Worm (Caenorhabditis elegans) whole organism, L3 larva: ENCODE results near the gene best-13.

Experiments used
- R02D3.7 ChIP-seq: fragments of 150-350 bp; optimal IDR thresholded peaks from 2 replicates; lab custom pipeline; 2014; ENCODE audit warnings: missing biosample characterization, missing genetic modification characterization
- ZK546.5 ChIP-seq: sonication (generic microtip); optimal IDR thresholded peaks from 2 replicates; lab custom pipeline; 2017; ENCODE audit warnings: missing biosample characterization, missing genetic modification characterization
- aly-2 ChIP-seq: fragments of 150-350 bp; optimal IDR thresholded peaks from 2 replicates; lab custom pipeline; 2014; ENCODE audit warnings: missing biosample characterization, missing genetic modification characterization
- ama-1 ChIP-seq: fragments of 150-350 bp; optimal IDR thresholded peaks from 2 replicates; lab custom pipeline; 2018
- ceh-16 ChIP-seq: sonication (generic microtip); optimal IDR thresholded peaks from 2 replicates; lab custom pipeline; 2017; ENCODE audit warnings: missing biosample characterization, missing genetic modification characterization
- ceh-28 ChIP-seq: fragments of 150-350 bp; optimal IDR thresholded peaks from 2 replicates; lab custom pipeline; 2014; ENCODE audit warnings: missing biosample characterization, missing genetic modification reagents, missing genetic modification characterization
- ceh-82 ChIP-seq: fragments of 150-350 bp; optimal IDR thresholded peaks from 2 replicates; lab custom pipeline; 2014; ENCODE audit warnings: missing biosample characterization, missing genetic modification characterization
- ceh-9 ChIP-seq: sonication (generic microtip); optimal IDR thresholded peaks from 2 replicates; lab custom pipeline; 2018; ENCODE audit warnings: missing biosample characterization, missing genetic modification characterization
- daf-12 ChIP-seq: fragments of 150-350 bp; optimal IDR thresholded peaks from 2 replicates; lab custom pipeline; 2014; ENCODE audit warnings: missing biosample characterization, missing genetic modification reagents, missing genetic modification characterization
- egl-5 ChIP-seq: fragments of 150-350 bp; optimal IDR thresholded peaks from 2 replicates; lab custom pipeline; 2017; ENCODE audit warnings: missing biosample characterization, missing genetic modification reagents, missing genetic modification characterization, inconsistent platforms
- elt-1 ChIP-seq: fragments of 150-350 bp; optimal IDR thresholded peaks from 2 replicates; lab custom pipeline; 2014; ENCODE audit warnings: missing biosample characterization, missing genetic modification characterization
- elt-2 ChIP-seq: sonication (generic microtip); optimal IDR thresholded peaks from 2 replicates; lab custom pipeline; 2016; ENCODE audit warnings: missing genetic modification reagents, mild to moderate bottlenecking, missing genetic modification characterization, missing compliant biosample characterization
- elt-3 ChIP-seq, 3 experiments: fragments of 150-350 bp in 1 of 3; sonication (generic microtip) in 2 of 3; optimal IDR thresholded peaks; 2 replicates in 2 of 3; 4 replicates in 1 of 3; lab custom pipeline; 2014 to 2017; ENCODE audit warnings: missing biosample characterization in 3 of 3, missing genetic modification characterization in 3 of 3
- eor-1 ChIP-seq, 2 experiments: fragments of 150-350 bp; optimal IDR thresholded peaks; 2 replicates each; lab custom pipeline; 2014 to 2018; ENCODE audit warnings: missing biosample characterization in 2 of 2, missing genetic modification characterization in 2 of 2
- fkh-10 ChIP-seq: sonication (generic microtip); optimal IDR thresholded peaks from 2 replicates; lab custom pipeline; 2017; ENCODE audit warnings: missing biosample characterization, missing genetic modification reagents, missing genetic modification characterization
- fkh-2 ChIP-seq: fragments of 150-350 bp; optimal IDR thresholded peaks from 2 replicates; lab custom pipeline; 2014; ENCODE audit warnings: missing biosample characterization, missing genetic modification reagents, missing genetic modification characterization
- fos-1 ChIP-seq: fragments of 150-350 bp; optimal IDR thresholded peaks from 2 replicates; lab custom pipeline; 2014; ENCODE audit warnings: missing biosample characterization, missing genetic modification characterization
- hmg-11 ChIP-seq: sonication (generic microtip); optimal IDR thresholded peaks from 2 replicates; lab custom pipeline; 2016; ENCODE audit warnings: missing genetic modification characterization, missing compliant biosample characterization
- jun-1 ChIP-seq: fragments of 150-350 bp; optimal IDR thresholded peaks from 2 replicates; lab custom pipeline; 2014; ENCODE audit warnings: missing biosample characterization, missing genetic modification reagents, missing genetic modification characterization
- lin-15B ChIP-seq: fragments of 150-350 bp; optimal IDR thresholded peaks from 2 replicates; lab custom pipeline; 2014; ENCODE audit warnings: missing biosample characterization, missing genetic modification characterization
- lin-39 ChIP-seq: fragments of 150-350 bp; optimal IDR thresholded peaks from 2 replicates; lab custom pipeline; 2018; ENCODE audit warnings: missing biosample characterization, missing genetic modification reagents, missing genetic modification characterization
- lsy-12 ChIP-seq: sonication (generic microtip); optimal IDR thresholded peaks from 2 replicates; lab custom pipeline; 2016; ENCODE audit warnings: mild to moderate bottlenecking, missing genetic modification characterization, missing compliant biosample characterization
- mdl-1 ChIP-seq: fragments of 150-350 bp; optimal IDR thresholded peaks from 2 replicates; lab custom pipeline; 2014; ENCODE audit warnings: missing biosample characterization, missing genetic modification characterization
- mml-1 ChIP-seq: fragments of 150-350 bp; sonication (generic microtip); optimal IDR thresholded peaks from 3 replicates; lab custom pipeline; 2014; ENCODE audit warnings: missing biosample characterization, missing genetic modification characterization
- nfya-1 ChIP-seq: sonication (generic microtip); optimal IDR thresholded peaks from 2 replicates; lab custom pipeline; 2017; ENCODE audit warnings: missing genetic modification characterization, mild to moderate bottlenecking, missing compliant biosample characterization, antibody characterized with exemption, moderate library complexity; ENCODE audit not compliant: insufficient read depth
- nhr-11 ChIP-seq: fragments of 150-350 bp; optimal IDR thresholded peaks from 2 replicates; lab custom pipeline; 2014; ENCODE audit warnings: missing biosample characterization, missing genetic modification characterization
- nhr-12 ChIP-seq: fragments of 150-350 bp; optimal IDR thresholded peaks from 2 replicates; lab custom pipeline; 2014; ENCODE audit warnings: missing biosample characterization, missing genetic modification characterization
- nhr-23 ChIP-seq: fragments of 150-350 bp; optimal IDR thresholded peaks from 2 replicates; lab custom pipeline; 2014; ENCODE audit warnings: missing biosample characterization, missing genetic modification reagents, missing genetic modification characterization
- nhr-237 ChIP-seq: fragments of 150-350 bp; optimal IDR thresholded peaks from 2 replicates; lab custom pipeline; 2014; ENCODE audit warnings: missing biosample characterization, missing genetic modification characterization
- nhr-25 ChIP-seq: sonication (generic microtip); optimal IDR thresholded peaks from 2 replicates; lab custom pipeline; 2017; ENCODE audit warnings: missing biosample characterization, missing genetic modification characterization
- nhr-28 ChIP-seq: fragments of 150-350 bp; optimal IDR thresholded peaks from 2 replicates; lab custom pipeline; 2014; ENCODE audit warnings: missing biosample characterization, missing genetic modification characterization
- nhr-43 ChIP-seq: sonication (generic microtip); optimal IDR thresholded peaks from 2 replicates; lab custom pipeline; 2016; ENCODE audit warnings: mild to moderate bottlenecking, missing genetic modification characterization, missing compliant biosample characterization; ENCODE audit not compliant: poor library complexity, severe bottlenecking
- nhr-67 ChIP-seq: fragments of 150-350 bp; optimal IDR thresholded peaks from 2 replicates; lab custom pipeline; 2014; ENCODE audit warnings: missing biosample characterization, missing genetic modification characterization
- nhr-76 ChIP-seq: fragments of 150-350 bp; sonication (generic microtip); optimal IDR thresholded peaks from 5 replicates; lab custom pipeline; 2014; ENCODE audit warnings: missing biosample characterization, missing genetic modification characterization
- nhr-77 ChIP-seq: fragments of 150-350 bp; optimal IDR thresholded peaks from 2 replicates; lab custom pipeline; 2014; ENCODE audit warnings: missing biosample characterization, missing genetic modification characterization
- pha-4 ChIP-seq: fragments of 150-350 bp; optimal IDR thresholded peaks from 2 replicates; lab custom pipeline; 2014; ENCODE audit warnings: missing biosample characterization, missing genetic modification reagents, missing genetic modification characterization
- pqm-1 ChIP-seq: fragments of 150-350 bp; optimal IDR thresholded peaks from 2 replicates; lab custom pipeline; 2017; ENCODE audit warnings: missing biosample characterization, missing genetic modification characterization, inconsistent platforms
- sea-2 ChIP-seq: fragments of 150-350 bp; sonication (generic microtip); optimal IDR thresholded peaks from 4 replicates; lab custom pipeline; 2014; ENCODE audit warnings: missing biosample characterization, missing genetic modification reagents, missing genetic modification characterization
- skn-1 ChIP-seq: fragments of 150-350 bp; optimal IDR thresholded peaks from 2 replicates; lab custom pipeline; 2014; ENCODE audit warnings: missing biosample characterization, missing genetic modification characterization
- snpc-4 ChIP-seq: fragments of 150-350 bp; optimal IDR thresholded peaks from 2 replicates; lab custom pipeline; 2014; ENCODE audit warnings: missing biosample characterization, missing genetic modification characterization
- tbx-2 ChIP-seq: sonication (generic microtip); optimal IDR thresholded peaks from 2 replicates; lab custom pipeline; 2016; ENCODE audit warnings: mild to moderate bottlenecking, missing genetic modification characterization, missing compliant biosample characterization
- unc-39 ChIP-seq: sonication (generic microtip); optimal IDR thresholded peaks from 4 replicates; lab custom pipeline; 2017; ENCODE audit warnings: missing biosample characterization, missing genetic modification characterization
- unc-62 ChIP-seq: fragments of 150-350 bp; sonication (generic microtip); optimal IDR thresholded peaks from 4 replicates; lab custom pipeline; 2014; ENCODE audit warnings: missing biosample characterization, missing genetic modification reagents, missing genetic modification characterization
- zag-1 ChIP-seq: fragments of 150-350 bp; optimal IDR thresholded peaks from 2 replicates; lab custom pipeline; 2014; ENCODE audit warnings: missing biosample characterization, missing genetic modification characterization
- ztf-11 ChIP-seq: fragments of 150-350 bp; optimal IDR thresholded peaks from 2 replicates; lab custom pipeline; 2014; ENCODE audit warnings: missing biosample characterization, missing genetic modification characterization
- ztf-4 ChIP-seq: fragments of 150-350 bp; optimal IDR thresholded peaks from 2 replicates; lab custom pipeline; 2014; ENCODE audit warnings: missing biosample characterization, missing genetic modification characterization

Gene best-13

DNA sequence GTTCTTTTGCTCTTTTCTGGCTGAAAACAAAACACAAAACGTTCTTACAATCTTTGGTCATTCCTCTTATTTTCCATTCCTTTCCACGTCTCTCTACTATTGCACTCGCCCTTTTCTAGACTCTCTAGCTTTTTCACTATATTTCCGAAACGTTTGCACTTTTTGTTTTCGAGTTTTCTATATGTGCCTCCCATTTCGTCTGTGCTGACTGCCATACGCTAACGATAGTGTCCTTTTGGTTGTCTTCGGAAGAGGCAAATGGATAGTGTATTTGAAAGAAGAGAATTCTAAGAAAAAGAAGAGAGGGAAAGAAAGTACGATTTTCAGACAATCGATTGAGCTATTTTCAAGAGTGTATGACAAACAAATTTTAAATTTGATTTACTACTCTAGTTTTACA, 30.9 kb upstream of the best-13 start:
- TF ChIP-seq ZK546.5: no peak
- no peak for TF ChIP-seq nhr-25 (tag; lab: Kevin White, UChicago)
- TF ChIP-seq unc-39: no peak
- TF ChIP-seq hmg-11 (tag; lab: Kevin White, UChicago): peak; percentile 29
- TF ChIP-seq fos-1: no peak
- no peak for TF ChIP-seq zag-1 (tag; lab: Kevin White, UChicago)
- TF ChIP-seq lin-39 (tag; lab: Kevin White, UChicago): peak; percentile 1
- peak; percentile 57 for TF ChIP-seq nfya-1 (tag; lab: Kevin White, UChicago)
- peak; percentile 26 for TF ChIP-seq ceh-28 (tag; lab: Kevin White, UChicago)
- TF ChIP-seq nhr-28 (tag; lab: Kevin White, UChicago): no peak
- peak; percentile 77 for TF ChIP-seq pqm-1 (tag; lab: Kevin White, UChicago)
- peak; percentile 18 for TF ChIP-seq lin-15B (tag; lab: Kevin White, UChicago)
- no peak for TF ChIP-seq ceh-16 (tag; lab: Kevin White, UChicago)
- TF ChIP-seq ceh-82: no peak
- TF ChIP-seq mdl-1 (tag; lab: Kevin White, UChicago): no peak
- no peak for TF ChIP-seq ztf-4 (tag; lab: Kevin White, UChicago)
- TF ChIP-seq elt-2 (tag; lab: Kevin White, UChicago): peak; percentile 60
- no peak for TF ChIP-seq unc-62 (GFP tag; lab: Kevin White, UChicago)
- TF ChIP-seq nhr-237 (tag; lab: Kevin White, UChicago): no peak
- TF ChIP-seq sea-2: no peak
- no peak for TF ChIP-seq nhr-43
- no peak for TF ChIP-seq nhr-76 (tag; lab: Kevin White, UChicago)
- TF ChIP-seq pha-4: peak; percentile 66
- no peak for TF ChIP-seq ama-1 (lab: Kevin White, UChicago)
- TF ChIP-seq nhr-11 (tag; lab: Kevin White, UChicago): no peak
- TF ChIP-seq R02D3.7: no peak
- no peak for TF ChIP-seq egl-5
- no peak for TF ChIP-seq daf-12 (tag; lab: Kevin White, UChicago)
- no peak for TF ChIP-seq aly-2 (tag; lab: Kevin White, UChicago)
- no peak for TF ChIP-seq elt-3 (tag; optimal IDR thresholded peaks at IDR 0.05; lab: Kevin White, UChicago)
- no peak for TF ChIP-seq mml-1 (tag; lab: Kevin White, UChicago)
- TF ChIP-seq nhr-23 (tag; lab: Kevin White, UChicago): no peak
- no peak for TF ChIP-seq elt-1 (tag; lab: Kevin White, UChicago)
- TF ChIP-seq nhr-12 (tag; lab: Kevin White, UChicago): no peak
- no peak for TF ChIP-seq eor-1 (tag; optimal IDR thresholded peaks at IDR 0.05; lab: Kevin White, UChicago)
- TF ChIP-seq skn-1 (tag; lab: Kevin White, UChicago): peak; percentile 2
- TF ChIP-seq nhr-77 (tag; lab: Kevin White, UChicago): no peak

DNA sequence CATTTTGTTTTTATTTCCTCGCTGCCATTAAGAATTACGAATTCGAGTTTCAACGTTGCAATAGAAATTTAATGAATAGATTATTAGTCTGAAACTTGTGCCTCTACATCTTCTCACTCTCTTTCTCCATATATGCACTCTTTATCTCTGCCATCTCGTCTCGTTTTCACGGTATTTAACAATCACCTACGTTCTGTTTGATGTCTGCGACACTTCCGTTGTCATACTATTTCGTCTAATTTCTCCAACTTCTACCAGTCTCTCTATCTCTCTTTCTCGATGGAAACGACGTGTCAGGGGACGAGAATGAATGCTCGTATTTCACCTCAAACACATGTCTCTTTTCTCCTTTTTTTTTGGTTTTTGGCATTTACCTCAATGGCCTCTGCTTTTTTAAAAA, 29.9 kb upstream of the best-13 start:
- TF ChIP-seq zag-1 (tag; lab: Kevin White, UChicago) (no peak), ceh-9 (tag; lab: Kevin White, UChicago) (no peak), ZK546.5 (no peak), nhr-43 (no peak), mml-1 (tag; lab: Kevin White, UChicago) (no peak), pha-4 (peak; percentile 67), ztf-4 (tag; lab: Kevin White, UChicago) (peak; percentile 9), fos-1 (no peak), egl-5 (no peak), unc-62 (GFP tag; lab: Kevin White, UChicago) (no peak), nfya-1 (tag; lab: Kevin White, UChicago) (peak; percentile 67), ceh-28 (tag; lab: Kevin White, UChicago) (no peak), ceh-82 (no peak), pqm-1 (tag; lab: Kevin White, UChicago) (peak; percentile 59), ama-1 (lab: Kevin White, UChicago) (no peak), nhr-11 (tag; lab: Kevin White, UChicago) (no peak), elt-2 (tag; lab: Kevin White, UChicago) (peak; percentile 53), daf-12 (tag; lab: Kevin White, UChicago) (no peak), aly-2 (tag; lab: Kevin White, UChicago) (no peak), nhr-25 (tag; lab: Kevin White, UChicago) (peak; percentile 58), nhr-237 (tag; lab: Kevin White, UChicago) (no peak), lin-39 (tag; lab: Kevin White, UChicago) (no peak), nhr-12 (tag; lab: Kevin White, UChicago) (no peak), unc-39 (no peak), mdl-1 (tag; lab: Kevin White, UChicago) (no peak), eor-1 (tag; optimal IDR thresholded peaks at IDR 0.05; lab: Kevin White, UChicago) (no peak), nhr-28 (tag; lab: Kevin White, UChicago) (no peak), R02D3.7 (no peak), nhr-77 (tag; lab: Kevin White, UChicago) (no peak), hmg-11 (tag; lab: Kevin White, UChicago) (peak; percentile 44), ztf-11 (tag; lab: Kevin White, UChicago) (no peak), snpc-4 (tag; lab: Kevin White, UChicago) (peak; percentile 48), sea-2 (no peak), nhr-76 (tag; lab: Kevin White, UChicago) (no peak), elt-3 (tag; optimal IDR thresholded peaks at IDR 0.05; lab: Kevin White, UChicago) (no peak), jun-1 (tag; lab: Kevin White, UChicago) (no peak), nhr-67 (tag; lab: Kevin White, UChicago) (no peak), elt-1 (tag; lab: Kevin White, UChicago) (peak; percentile 48), fkh-10 (GFP tag; lab: Kevin White, UChicago) (no peak), nhr-23 (tag; lab: Kevin White, UChicago) (peak; percentile 44), lin-15B (tag; lab: Kevin White, UChicago) (peak; percentile 15), tbx-2 (tag; lab: Kevin White, UChicago) (no peak), lsy-12 (tag; lab: Kevin White, UChicago) (no peak), skn-1 (tag; lab: Kevin White, UChicago) (no peak), ceh-16 (tag; lab: Kevin White, UChicago) (no peak), fkh-2 (tag; lab: Kevin White, UChicago) (no peak)
